Worm (Caenorhabditis elegans) whole organism, L2 larva: ENCODE measurements around the gene C35A5.4.

ENCODE experiments used
- blmp-1 ChIP-seq: sonication (generic microtip); optimal IDR thresholded peaks from 2 replicates; lab custom pipeline; 2017; ENCODE audit warnings: missing genetic modification characterization, mild to moderate bottlenecking, missing compliant biosample characterization, antibody characterized with exemption, moderate library complexity; ENCODE audit not compliant: insufficient read depth
- elt-1 ChIP-seq: fragments of 150-350 bp; optimal IDR thresholded peaks from 2 replicates; lab custom pipeline; 2014; ENCODE audit warnings: missing biosample characterization, missing genetic modification characterization
- lsy-2 ChIP-seq, 2 experiments: fragments of 150-350 bp in 1 of 2; sonication (generic microtip) in 1 of 2; optimal IDR thresholded peaks; 2 replicates each; lab custom pipeline; 2014 to 2017; ENCODE audit warnings: missing biosample characterization in 2 of 2, missing genetic modification characterization in 2 of 2

ce11 chrV:10463276-10463675, 33.6 kb upstream of the C35A5.4 start, which contains the start of gene F22E12.3:
- TF ChIP-seq elt-1 (no peak), lsy-2 (tag; optimal IDR thresholded peaks at IDR 0.05; lab: Kevin White, UChicago) (no peak), blmp-1 (tag; lab: Kevin White, UChicago) (no peak)
